Worm (Caenorhabditis elegans): ENCODE results near the gene nstp-7.

Gene nstp-7

DNA sequence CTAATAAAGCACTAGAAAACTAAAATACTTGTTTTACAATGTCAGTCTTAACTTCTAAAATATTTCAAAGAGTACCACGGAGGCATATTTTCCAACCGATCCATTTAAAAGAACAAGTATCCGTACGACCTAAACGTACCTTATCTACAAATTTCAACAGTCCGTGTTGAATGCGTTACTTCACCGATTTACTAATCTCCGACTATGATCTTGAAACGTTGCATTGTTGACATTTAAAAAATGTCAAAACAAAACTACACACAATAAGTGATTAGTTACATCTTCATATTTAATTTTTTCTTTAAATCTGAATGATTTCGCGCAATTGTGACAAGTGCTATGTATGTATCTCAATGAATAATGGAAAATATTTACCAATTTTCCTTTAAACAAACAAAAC lies 16.1 kb downstream of the nstp-7 start:
- TF ChIP-seq ceh-13 (GFP tag; optimal IDR thresholded peaks at IDR 0.05): no peak
- TF ChIP-seq ets-7 (tag; optimal IDR thresholded peaks at IDR 0.05): no peak
- TF ChIP-seq B0310.2 (tag; optimal IDR thresholded peaks at IDR 0.05): no peak
- no peak for TF ChIP-seq hnd-1 (tag; optimal IDR thresholded peaks at IDR 0.05)

DNA sequence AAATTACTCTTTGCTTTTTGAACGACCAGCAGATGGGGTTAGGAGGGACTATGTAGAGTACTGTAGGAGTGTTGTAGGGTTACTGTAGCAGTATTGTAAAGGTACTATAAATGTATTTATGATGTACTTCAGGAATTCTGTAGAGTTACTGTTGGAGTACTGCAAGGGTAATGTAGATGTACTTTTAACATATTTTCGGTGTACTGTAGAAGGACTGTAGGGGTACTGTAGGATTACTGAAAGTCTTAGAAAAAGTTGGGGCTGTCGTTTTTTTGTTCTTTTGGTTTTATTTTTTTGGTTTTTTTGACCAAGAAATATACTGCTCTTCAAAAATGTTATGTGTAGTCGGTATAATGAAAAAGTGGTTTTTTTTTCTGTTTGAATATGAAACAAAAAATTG lies 16.9 kb downstream of the nstp-7 start:
- no peak for TF ChIP-seq tbx-37 (GFP tag; conservative IDR thresholded peaks at IDR 0.05)
- TF ChIP-seq flt-1 (GFP tag; IDR thresholded peaks at IDR 0.05): no peak
- no peak for TF ChIP-seq sea-1 (GFP tag; conservative IDR thresholded peaks at IDR 0.05)
- TF ChIP-seq aly-1 (tag; optimal IDR thresholded peaks at IDR 0.05): no peak
- TF ChIP-seq F13C5.2 (tag; optimal IDR thresholded peaks at IDR 0.05): no peak
- no peak for TF ChIP-seq hnd-1 (tag; optimal IDR thresholded peaks at IDR 0.05)
- no peak for TF ChIP-seq scrt-1 (GFP tag; IDR thresholded peaks at IDR 0.05)
- TF ChIP-seq pes-1 (GFP tag; IDR thresholded peaks at IDR 0.05): no peak
- TF ChIP-seq ama-1 (optimal IDR thresholded peaks at IDR 0.05): no peak
- TF ChIP-seq tra-4 (tag; optimal IDR thresholded peaks at IDR 0.05): no peak
- no peak for TF ChIP-seq ceh-36 (tag; optimal IDR thresholded peaks at IDR 0.05)
- no peak for TF ChIP-seq tbx-11 (GFP tag; IDR thresholded peaks at IDR 0.05)

DNA sequence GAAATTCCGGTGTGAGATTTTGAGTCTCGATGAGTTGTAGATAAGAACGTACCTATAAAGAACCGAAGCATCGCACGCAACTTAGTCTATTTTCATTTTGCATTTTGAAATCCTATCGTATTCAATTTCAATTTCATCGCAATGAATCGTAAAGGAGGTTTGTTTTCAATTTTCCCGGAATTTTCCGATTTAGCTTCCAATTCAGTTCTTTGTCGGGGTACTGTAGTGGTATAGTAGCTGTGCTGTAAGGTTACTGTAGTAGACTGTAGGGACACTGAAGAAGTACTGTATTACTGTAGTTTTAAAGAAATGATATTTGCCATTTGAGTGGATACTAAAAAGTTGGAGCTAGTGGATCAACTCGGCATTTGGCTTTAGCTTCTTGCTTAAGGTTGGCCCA lies 18.1 kb downstream of the nstp-7 start:
- TF ChIP-seq scrt-1 (GFP tag; IDR thresholded peaks at IDR 0.05) (no peak), ceh-36 (tag; optimal IDR thresholded peaks at IDR 0.05) (no peak), tra-4 (tag; optimal IDR thresholded peaks at IDR 0.05) (no peak), B0310.2 (tag; optimal IDR thresholded peaks at IDR 0.05) (no peak), F13C5.2 (tag; optimal IDR thresholded peaks at IDR 0.05) (no peak), sea-1 (GFP tag; conservative IDR thresholded peaks at IDR 0.05) (no peak), ets-7 (tag; optimal IDR thresholded peaks at IDR 0.05) (no peak), aly-1 (tag; optimal IDR thresholded peaks at IDR 0.05) (no peak), hnd-1 (tag; optimal IDR thresholded peaks at IDR 0.05) (no peak), tbx-37 (GFP tag; conservative IDR thresholded peaks at IDR 0.05) (no peak), ceh-13 (GFP tag; optimal IDR thresholded peaks at IDR 0.05) (no peak), hmbx-1 (tag; optimal IDR thresholded peaks at IDR 0.05) (no peak), flt-1 (GFP tag; IDR thresholded peaks at IDR 0.05) (no peak), tbx-11 (GFP tag; IDR thresholded peaks at IDR 0.05) (no peak), pes-1 (GFP tag; IDR thresholded peaks at IDR 0.05) (no peak), hmg-4 (GFP tag; optimal IDR thresholded peaks at IDR 0.05) (no peak), ama-1 (optimal IDR thresholded peaks at IDR 0.05) (no peak)

DNA sequence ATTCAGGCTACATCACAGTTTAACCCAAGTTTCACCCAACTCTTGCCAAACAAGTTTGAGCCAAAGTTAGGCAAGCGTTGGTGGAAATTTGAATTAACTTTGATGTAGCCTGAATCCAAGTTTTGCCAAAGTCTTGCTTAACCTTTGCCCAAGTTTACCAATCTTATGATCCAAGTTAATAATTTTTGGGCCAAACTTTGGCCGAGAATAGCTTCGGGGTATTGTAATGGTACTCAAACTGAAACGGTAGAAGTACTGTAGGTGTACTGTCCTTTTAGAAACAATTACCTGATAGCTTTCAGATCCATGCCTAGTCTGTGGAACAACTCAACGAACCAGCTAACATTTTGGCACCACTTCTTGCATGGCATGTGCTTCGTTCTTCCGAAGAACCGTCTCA lies 18.5 kb downstream of the nstp-7 start, which contains the start of gene nhr-251:
TSS of gene nhr-251 (plus strand) at position 301 of the 400 bp plus-strand sequence.
- TF ChIP-seq ceh-13 (GFP tag; optimal IDR thresholded peaks at IDR 0.05) (no peak), sea-1 (GFP tag; conservative IDR thresholded peaks at IDR 0.05) (no peak), F13C5.2 (tag; optimal IDR thresholded peaks at IDR 0.05) (no peak), tbx-11 (GFP tag; IDR thresholded peaks at IDR 0.05) (no peak), hmg-4 (GFP tag; optimal IDR thresholded peaks at IDR 0.05) (no peak)

DNA sequence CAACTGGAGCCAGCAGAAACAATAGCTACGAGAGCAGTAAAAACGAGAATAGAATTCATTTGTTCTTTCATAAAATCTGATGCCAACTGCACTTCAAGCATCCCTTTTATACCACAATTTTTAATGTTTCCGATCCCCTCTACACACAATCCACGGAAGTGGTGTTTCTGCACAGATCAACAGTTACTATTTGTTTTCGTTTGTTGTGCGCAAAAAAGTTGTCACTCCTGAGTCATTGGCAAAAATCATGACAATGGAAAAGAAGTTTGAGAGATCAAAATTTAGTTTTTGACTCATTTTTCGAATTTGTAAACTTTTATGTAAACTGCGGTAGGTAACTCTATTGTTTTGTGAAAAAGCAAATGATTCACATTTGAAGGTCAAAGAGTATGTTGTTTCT lies 22.4 kb downstream of the nstp-7 start, which contains the start of gene srlf-37:
TSS of gene srlf-37 (minus strand) at position 101 of the 400 bp plus-strand sequence.
- TF ChIP-seq ama-1 (optimal IDR thresholded peaks at IDR 0.05) (no peak), hnd-1 (tag; optimal IDR thresholded peaks at IDR 0.05) (no peak), scrt-1 (GFP tag; IDR thresholded peaks at IDR 0.05) (no peak), tbx-37 (GFP tag; conservative IDR thresholded peaks at IDR 0.05) (no peak), sea-1 (GFP tag; conservative IDR thresholded peaks at IDR 0.05) (no peak), F13C5.2 (tag; optimal IDR thresholded peaks at IDR 0.05) (no peak), ets-7 (tag; optimal IDR thresholded peaks at IDR 0.05) (no peak), hmbx-1 (tag; optimal IDR thresholded peaks at IDR 0.05) (no peak), B0310.2 (tag; optimal IDR thresholded peaks at IDR 0.05) (no peak), flt-1 (GFP tag; IDR thresholded peaks at IDR 0.05) (no peak), ceh-13 (GFP tag; optimal IDR thresholded peaks at IDR 0.05) (no peak), aly-1 (tag; optimal IDR thresholded peaks at IDR 0.05) (no peak), tra-4 (tag; optimal IDR thresholded peaks at IDR 0.05) (no peak), tbx-11 (GFP tag; IDR thresholded peaks at IDR 0.05) (no peak), ceh-36 (tag; optimal IDR thresholded peaks at IDR 0.05) (no peak), pes-1 (GFP tag; IDR thresholded peaks at IDR 0.05) (no peak)

DNA sequence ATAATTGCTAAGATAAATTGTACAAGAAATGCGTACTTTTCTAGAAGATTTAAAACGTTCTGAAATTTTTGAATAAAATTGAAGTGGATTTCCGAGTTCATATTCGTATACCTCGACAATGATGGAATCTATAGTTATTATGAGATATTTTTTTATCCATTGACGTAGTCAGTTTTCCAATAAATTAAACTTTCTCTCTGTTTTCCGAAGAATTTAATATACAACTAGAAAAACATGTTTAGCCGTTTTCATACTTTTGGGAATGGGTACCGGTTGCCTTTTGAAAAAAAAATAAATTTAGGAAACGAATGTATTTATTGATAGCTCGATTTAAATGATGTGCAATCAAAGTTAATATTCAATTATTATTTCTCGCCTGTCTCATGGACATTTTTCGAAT lies 27.1 kb downstream of the nstp-7 start, which contains the start of gene srw-109:
TSS of gene srw-109 (minus strand) at position 101 of the 400 bp plus-strand sequence.
- TF ChIP-seq F13C5.2 (tag; optimal IDR thresholded peaks at IDR 0.05) (no peak), sea-1 (GFP tag; conservative IDR thresholded peaks at IDR 0.05) (no peak), hnd-1 (tag; optimal IDR thresholded peaks at IDR 0.05) (no peak), hmbx-1 (tag; optimal IDR thresholded peaks at IDR 0.05) (no peak), hmg-4 (GFP tag; optimal IDR thresholded peaks at IDR 0.05) (no peak), tbx-37 (GFP tag; conservative IDR thresholded peaks at IDR 0.05) (no peak), flt-1 (GFP tag; IDR thresholded peaks at IDR 0.05) (no peak), tbx-11 (GFP tag; IDR thresholded peaks at IDR 0.05) (no peak), B0310.2 (tag; optimal IDR thresholded peaks at IDR 0.05) (no peak), pes-1 (GFP tag; IDR thresholded peaks at IDR 0.05) (no peak), ceh-36 (tag; optimal IDR thresholded peaks at IDR 0.05) (no peak), ceh-13 (GFP tag; optimal IDR thresholded peaks at IDR 0.05) (no peak), aly-1 (tag; optimal IDR thresholded peaks at IDR 0.05) (no peak), scrt-1 (GFP tag; IDR thresholded peaks at IDR 0.05) (no peak), tra-4 (tag; optimal IDR thresholded peaks at IDR 0.05) (no peak), ama-1 (optimal IDR thresholded peaks at IDR 0.05) (no peak)

DNA sequence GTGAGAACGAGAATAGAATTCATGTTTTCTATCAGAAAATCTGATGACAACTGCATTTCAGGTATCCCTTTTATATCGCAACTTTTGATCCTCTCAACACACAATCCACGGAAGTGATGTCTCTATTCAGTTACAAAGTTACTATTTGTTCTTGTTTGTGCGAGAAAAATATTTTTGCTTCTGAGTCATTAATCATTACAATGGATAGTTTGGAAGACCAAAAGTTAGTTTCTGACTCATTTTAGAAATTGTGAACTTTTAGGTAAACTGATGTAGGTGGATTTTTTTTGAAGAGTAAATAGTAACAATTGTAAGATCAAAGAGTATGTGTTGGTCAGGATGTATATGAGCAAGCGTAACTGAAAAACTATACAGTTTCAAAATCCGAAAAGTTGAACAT lies 28.0 kb downstream of the nstp-7 start, which contains the start of gene srlf-36:
TSS of gene srlf-36 (minus strand) at position 101 of the 400 bp plus-strand sequence.
- TF ChIP-seq hmg-4 (GFP tag; optimal IDR thresholded peaks at IDR 0.05): no peak
- TF ChIP-seq hnd-1 (tag; optimal IDR thresholded peaks at IDR 0.05): no peak
- TF ChIP-seq tbx-11 (GFP tag; IDR thresholded peaks at IDR 0.05): no peak
- TF ChIP-seq ceh-36 (tag; optimal IDR thresholded peaks at IDR 0.05): no peak
- TF ChIP-seq flt-1 (GFP tag; IDR thresholded peaks at IDR 0.05): no peak
- no peak for TF ChIP-seq hmbx-1 (tag; optimal IDR thresholded peaks at IDR 0.05)
- TF ChIP-seq ama-1 (optimal IDR thresholded peaks at IDR 0.05): no peak
- no peak for TF ChIP-seq F13C5.2 (tag; optimal IDR thresholded peaks at IDR 0.05)
- TF ChIP-seq B0310.2 (tag; optimal IDR thresholded peaks at IDR 0.05): no peak
- TF ChIP-seq tbx-37 (GFP tag; conservative IDR thresholded peaks at IDR 0.05): no peak
- TF ChIP-seq aly-1 (tag; optimal IDR thresholded peaks at IDR 0.05): no peak
- TF ChIP-seq sea-1 (GFP tag; conservative IDR thresholded peaks at IDR 0.05): no peak
- no peak for TF ChIP-seq tra-4 (tag; optimal IDR thresholded peaks at IDR 0.05)
- TF ChIP-seq pes-1 (GFP tag; IDR thresholded peaks at IDR 0.05): no peak
- TF ChIP-seq ceh-13 (GFP tag; optimal IDR thresholded peaks at IDR 0.05): no peak
- TF ChIP-seq ets-7 (tag; optimal IDR thresholded peaks at IDR 0.05): no peak
- no peak for TF ChIP-seq scrt-1 (GFP tag; IDR thresholded peaks at IDR 0.05)
